Fruit fly (Drosophila melanogaster): ENCODE data around the gene CG9636.

The CG9636 gene

dm6 chr3R:8243720-8244119 is at the start of gene CG9636, which contains the start of the genes CG18749 and CG33722 (continued):
- TF ChIP-seq CG4328 (GFP tag; optimal IDR thresholded peaks at IDR 0.05): peak; percentile 7
- TF ChIP-seq Xbp1 (GFP tag; optimal IDR thresholded peaks at IDR 0.05): peak; percentile 78
- TF ChIP-seq amos (GFP tag; IDR thresholded peaks at IDR 0.05; ENCODE audit: partially characterized antibody): peak; percentile 88
- TF ChIP-seq HHEX (GFP tag; optimal IDR thresholded peaks at IDR 0.05): peak; percentile 44
- TF ChIP-seq da (GFP tag; optimal IDR thresholded peaks at IDR 0.05): no peak
- peak; percentile 70 for TF ChIP-seq CG13424 (tag; optimal IDR thresholded peaks at IDR 0.05)
- TF ChIP-seq Mes4 (GFP tag; optimal IDR thresholded peaks at IDR 0.05): no peak
- TF ChIP-seq BEAF-32 (GFP tag; optimal IDR thresholded peaks at IDR 0.05): peak; percentile 94
- peak; percentile 20; the same call in 1 of the 2 replicates for TF ChIP-seq CG14667 (GFP tag; IDR thresholded peaks at IDR 0.05)
- peak; percentile 38 for TF ChIP-seq CG17802 (tag; optimal IDR thresholded peaks at IDR 0.05)
- TF ChIP-seq Awh (GFP tag; IDR thresholded peaks at IDR 0.05): peak; percentile 66; the same call in 1 of the 2 replicates
- no peak for TF ChIP-seq org-1 (GFP tag; optimal IDR thresholded peaks at IDR 0.05)
- no peak for TF ChIP-seq ham (GFP tag; IDR thresholded peaks at IDR 0.05)
- no peak for TF ChIP-seq Dfd (GFP tag; optimal IDR thresholded peaks at IDR 0.05)
- TF ChIP-seq ranshi (GFP tag; IDR thresholded peaks at IDR 0.05): 0 out of 2 replicates have a peak, but pooled peaks have one; percentile 42
- peak; percentile 50 for TF ChIP-seq CG17186 (GFP tag; optimal IDR thresholded peaks at IDR 0.05)
- no peak for TF ChIP-seq Dip2 (GFP tag; IDR thresholded peaks at IDR 0.05)
- TF ChIP-seq pita (GFP tag; optimal IDR thresholded peaks at IDR 0.05): no peak
- no peak for TF ChIP-seq cas (GFP tag; IDR thresholded peaks at IDR 0.05)
- TF ChIP-seq CG17568 (GFP tag; optimal IDR thresholded peaks at IDR 0.05): peak; percentile 59
- peak; percentile 100 for TF ChIP-seq Blimp-1 (GFP tag; optimal IDR thresholded peaks at IDR 0.05)
- peak; percentile 86 for TF ChIP-seq CG12391 (tag; optimal IDR thresholded peaks at IDR 0.05)
- TF ChIP-seq Atf-2 (GFP tag; optimal IDR thresholded peaks at IDR 0.05): no peak
- TF ChIP-seq Doc2 (GFP tag; IDR thresholded peaks at IDR 0.05): no peak
- peak; percentile 78 for TF ChIP-seq Dref (GFP tag; IDR thresholded peaks at IDR 0.05)
- TF ChIP-seq CG15514 (GFP tag; optimal IDR thresholded peaks at IDR 0.05): peak; percentile 96
- TF ChIP-seq lmd (GFP tag; IDR thresholded peaks at IDR 0.05): peak; percentile 62
- TF ChIP-seq CG10147 (GFP tag; optimal IDR thresholded peaks at IDR 0.05): peak; percentile 62
- peak; percentile 57 for TF ChIP-seq CG10431 (GFP tag; optimal IDR thresholded peaks at IDR 0.05)
- no peak for TF ChIP-seq ase (GFP tag; IDR thresholded peaks at IDR 0.05)
- peak; percentile 31 for TF ChIP-seq CG13624 (GFP tag; optimal IDR thresholded peaks at IDR 0.05)
- no peak for TF ChIP-seq sc (optimal IDR thresholded peaks at IDR 0.05)
- peak; percentile 28 for TF ChIP-seq sc (GFP tag; optimal IDR thresholded peaks at IDR 0.05)
- TF ChIP-seq CG5180 (GFP tag; optimal IDR thresholded peaks at IDR 0.05): no peak
- TF ChIP-seq D (optimal IDR thresholded peaks at IDR 0.05): no peak
- TF ChIP-seq D (GFP tag; optimal IDR thresholded peaks at IDR 0.05): peak; percentile 10
- peak; percentile 87 for TF ChIP-seq lilli (GFP tag; optimal IDR thresholded peaks at IDR 0.05)
- peak; percentile 50 for TF ChIP-seq CG12104 (GFP tag; optimal IDR thresholded peaks at IDR 0.05)
- peak; percentile 69 for TF ChIP-seq D19A (tag; optimal IDR thresholded peaks at IDR 0.05)
- TF ChIP-seq run (tag; optimal IDR thresholded peaks at IDR 0.05): peak; percentile 3
- TF ChIP-seq fd64A (GFP tag; optimal IDR thresholded peaks at IDR 0.05): no peak
- peak; percentile 18; the same call in 1 of the 2 replicates for TF ChIP-seq CG1024 (GFP tag; IDR thresholded peaks at IDR 0.05)
- TF ChIP-seq Side (GFP tag; optimal IDR thresholded peaks at IDR 0.05): peak; percentile 56
- peak; percentile 86 for TF ChIP-seq trem (tag; optimal IDR thresholded peaks at IDR 0.05)
- peak; percentile 61 for TF ChIP-seq NfI (GFP tag; optimal IDR thresholded peaks at IDR 0.05)
- no peak for TF ChIP-seq Usf (GFP tag; optimal IDR thresholded peaks at IDR 0.05)
- 0 out of 2 replicates have a peak, but pooled peaks have one; percentile 12 for TF ChIP-seq CG4360 (GFP tag; IDR thresholded peaks at IDR 0.05)
- peak; percentile 76 for TF ChIP-seq CG9727 (GFP tag; optimal IDR thresholded peaks at IDR 0.05)
- peak; percentile 56; the same call in 1 of the 2 replicates for TF ChIP-seq CG4404 (GFP tag; IDR thresholded peaks at IDR 0.05)
- peak; percentile 20 for TF ChIP-seq Bdp1 (GFP tag; optimal IDR thresholded peaks at IDR 0.05)
- TF ChIP-seq Hr39 (optimal IDR thresholded peaks at IDR 0.05): no peak
- peak; percentile 80 for TF ChIP-seq CG17361 (GFP tag; IDR thresholded peaks at IDR 0.05)

All from whole organism, embryonic.